Worm (Caenorhabditis elegans): Measurements from ENCODE around the gene slc-17.5.

DNA sequence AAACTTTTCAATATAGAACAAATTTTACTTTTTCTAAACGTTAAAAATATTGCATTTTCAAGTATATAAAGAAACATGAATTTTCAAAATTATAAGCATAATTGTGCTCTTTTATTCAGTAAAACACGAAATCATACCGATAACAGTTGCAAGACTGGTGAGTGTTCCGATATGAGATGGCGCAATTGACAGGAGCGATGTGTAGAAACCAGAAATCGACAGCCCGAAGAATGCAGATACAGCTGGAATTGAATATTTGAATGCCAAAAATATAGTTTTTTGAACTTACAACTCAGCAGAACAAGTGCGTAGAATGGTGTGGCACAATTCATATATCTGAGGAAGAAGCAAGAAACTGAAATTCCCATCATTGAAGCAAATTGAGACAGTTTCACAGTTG lies 1.8 kb downstream of the slc-17.5 start:
- TF ChIP-seq snpc-4 (tag; optimal IDR thresholded peaks at IDR 0.05) (no peak), nhr-76 (tag; optimal IDR thresholded peaks at IDR 0.05) (no peak), nhr-12 (tag; optimal IDR thresholded peaks at IDR 0.05) (no peak), lin-13 (tag; optimal IDR thresholded peaks at IDR 0.05) (no peak), M03D4.4 (tag; optimal IDR thresholded peaks at IDR 0.05) (no peak), elt-1 (tag; optimal IDR thresholded peaks at IDR 0.05; ENCODE audit: borderline replicate concordance, insufficient read depth) (no peak), nhr-2 (tag; optimal IDR thresholded peaks at IDR 0.05) (no peak), mls-2 (tag; optimal IDR thresholded peaks at IDR 0.05) (no peak), unc-120 (tag; optimal IDR thresholded peaks at IDR 0.05; ENCODE audit: poor library complexity, severe bottlenecking) (no peak), ztf-11 (tag; optimal IDR thresholded peaks at IDR 0.05) (no peak), mep-1 (tag; optimal IDR thresholded peaks at IDR 0.05) (no peak)

Measured in whole organism, mixed stage, embryonic.